Fruit fly (Drosophila melanogaster): ENCODE results near the gene Ncoa6.

The Ncoa6 gene

DNA sequence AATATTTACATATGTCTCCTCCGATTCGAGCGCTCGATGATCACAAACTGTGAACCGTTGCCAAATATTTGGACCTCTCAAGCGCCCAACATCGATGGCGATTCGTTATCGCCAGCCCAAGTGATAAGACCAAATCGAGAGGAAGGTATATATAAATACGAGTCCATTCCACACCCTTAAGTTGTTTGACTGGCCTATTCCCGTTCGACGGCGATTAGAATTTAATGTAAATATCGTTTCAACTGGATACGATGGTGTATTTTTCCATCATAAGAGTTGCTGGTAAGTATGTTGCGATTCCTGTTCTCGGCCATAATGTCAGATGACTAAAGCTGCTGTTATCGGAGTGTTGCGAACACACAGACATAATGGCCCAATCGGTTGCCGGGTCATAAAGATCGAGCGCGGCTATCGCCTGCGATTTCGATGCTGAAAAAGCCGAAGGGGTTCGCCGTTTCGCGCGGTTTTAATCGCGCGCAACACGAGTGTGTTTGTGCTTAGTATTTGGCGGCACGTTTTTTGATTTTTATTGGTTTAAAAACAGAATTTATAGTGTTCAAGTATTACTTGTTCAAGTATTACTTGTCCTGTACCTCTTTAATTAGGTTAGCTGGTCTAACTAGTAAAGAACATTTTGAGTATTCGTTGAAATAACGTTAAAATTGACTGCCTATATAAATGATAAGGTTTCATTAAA lies 11.7 kb upstream of the Ncoa6 start, which contains the start of gene fusl (continued):
- TF ChIP-seq ac (GFP tag; optimal IDR thresholded peaks at IDR 0.05) (no peak), CG4707 (GFP tag; optimal IDR thresholded peaks at IDR 0.05) (peak; percentile 21), CG34224 (GFP tag; IDR thresholded peaks at IDR 0.05; ENCODE audit: partially characterized antibody) (no peak), CG33557 (GFP tag; optimal IDR thresholded peaks at IDR 0.05) (no peak), CG3995 (GFP tag; optimal IDR thresholded peaks at IDR 0.05) (peak; percentile 56), NC2α (GFP tag; optimal IDR thresholded peaks at IDR 0.05) (no peak), C15 (GFP tag; IDR thresholded peaks at IDR 0.05) (no peak), kni (GFP tag; optimal IDR thresholded peaks at IDR 0.05) (no peak), Adf1 (GFP tag; IDR thresholded peaks at IDR 0.05) (no peak), Mes4 (GFP tag; optimal IDR thresholded peaks at IDR 0.05) (no peak), toy (GFP tag; IDR thresholded peaks at IDR 0.05) (no peak), CG11504 (tag; optimal IDR thresholded peaks at IDR 0.05) (no peak), CG10274 (GFP tag; optimal IDR thresholded peaks at IDR 0.05) (no peak), NFAT (GFP tag; IDR thresholded peaks at IDR 0.05) (peak; percentile 13; the same call in 1 of the 2 replicates), Hr3 (GFP tag; optimal IDR thresholded peaks at IDR 0.05) (no peak), Deaf1 (tag; optimal IDR thresholded peaks at IDR 0.05) (peak; percentile 89), Oli (tag; optimal IDR thresholded peaks at IDR 0.05) (no peak), jing (GFP tag; optimal IDR thresholded peaks at IDR 0.05) (no peak), CG13775 (GFP tag; optimal IDR thresholded peaks at IDR 0.05) (no peak), z (GFP tag; IDR thresholded peaks at IDR 0.05) (no peak), sc (optimal IDR thresholded peaks at IDR 0.05) (no peak), sc (GFP tag; optimal IDR thresholded peaks at IDR 0.05) (no peak), org-1 (GFP tag; optimal IDR thresholded peaks at IDR 0.05) (no peak), CG10147 (GFP tag; optimal IDR thresholded peaks at IDR 0.05) (no peak), Asciz (GFP tag; optimal IDR thresholded peaks at IDR 0.05) (peak; percentile 15), br (optimal IDR thresholded peaks at IDR 0.05) (no peak), sisA (GFP tag; IDR thresholded peaks at IDR 0.05) (no peak), H15 (GFP tag; IDR thresholded peaks at IDR 0.05) (no peak), stc (GFP tag; IDR thresholded peaks at IDR 0.05) (no peak), Hand (GFP tag; optimal IDR thresholded peaks at IDR 0.05) (no peak), CG1602 (GFP tag; optimal IDR thresholded peaks at IDR 0.05) (no peak), B-H2 (GFP tag; optimal IDR thresholded peaks at IDR 0.05) (no peak), CG3407 (GFP tag; optimal IDR thresholded peaks at IDR 0.05) (peak; percentile 41), CG15011 (GFP tag; optimal IDR thresholded peaks at IDR 0.05) (no peak), Ada2b (GFP tag; IDR thresholded peaks at IDR 0.05) (no peak), amos (GFP tag; IDR thresholded peaks at IDR 0.05; ENCODE audit: partially characterized antibody) (no peak), Camta (GFP tag; optimal IDR thresholded peaks at IDR 0.05) (no peak), CG12659 (GFP tag; optimal IDR thresholded peaks at IDR 0.05) (no peak), CG11093 (GFP tag; IDR thresholded peaks at IDR 0.05) (no peak), CG12236 (GFP tag; optimal IDR thresholded peaks at IDR 0.05) (no peak), Elba2 (GFP tag; optimal IDR thresholded peaks at IDR 0.05) (no peak), CG8944 (GFP tag; optimal IDR thresholded peaks at IDR 0.05) (no peak), CG15479 (GFP tag; optimal IDR thresholded peaks at IDR 0.05) (no peak), CG1832 (GFP tag; optimal IDR thresholded peaks at IDR 0.05) (no peak), cato (GFP tag; optimal IDR thresholded peaks at IDR 0.05; ENCODE audit: borderline replicate concordance) (no peak), az2 (GFP tag; optimal IDR thresholded peaks at IDR 0.05) (no peak), Lim3 (GFP tag; IDR thresholded peaks at IDR 0.05) (no peak), zen (tag; optimal IDR thresholded peaks at IDR 0.05) (no peak), unc-4 (GFP tag; IDR thresholded peaks at IDR 0.05; ENCODE audit: partially characterized antibody) (no peak), cad (GFP tag; optimal IDR thresholded peaks at IDR 0.05) (no peak), CG3065 (GFP tag; optimal IDR thresholded peaks at IDR 0.05) (no peak)

All from whole organism, embryonic.